Worm (Caenorhabditis elegans) whole organism, L3 larva: ENCODE data around the gene pks-1.

Experiments
- fkh-10 ChIP-seq: sonication (generic microtip); optimal IDR thresholded peaks from 2 replicates; lab custom pipeline; 2017; ENCODE audit warnings: missing biosample characterization, missing genetic modification reagents, missing genetic modification characterization
- mdl-1 ChIP-seq: fragments of 150-350 bp; optimal IDR thresholded peaks from 2 replicates; lab custom pipeline; 2014; ENCODE audit warnings: missing biosample characterization, missing genetic modification characterization

DNA sequence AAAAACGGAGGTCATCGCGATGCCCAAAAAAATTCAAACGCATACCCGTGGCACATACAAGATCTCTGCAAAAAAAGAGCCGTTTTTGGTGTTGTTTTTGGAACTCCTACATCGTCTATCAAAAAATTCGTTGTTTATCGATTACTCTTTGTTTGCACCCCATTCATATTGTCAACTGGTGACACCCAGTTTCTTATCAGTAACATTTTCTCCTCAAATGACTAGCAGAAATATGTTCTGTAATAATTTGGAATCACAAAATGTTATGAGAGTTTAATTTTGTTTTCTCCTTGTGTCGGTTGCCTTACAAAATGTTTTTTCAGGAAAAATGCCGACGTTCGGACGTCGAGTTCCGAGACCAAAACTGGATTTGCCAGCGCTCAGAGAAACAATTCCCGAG is 38.9 kb upstream of the pks-1 start, which contains the start of gene sek-4:
- TF ChIP-seq mdl-1 (tag; lab: Kevin White, UChicago) (no peak), fkh-10 (GFP tag; lab: Kevin White, UChicago) (no peak)
